Fruit fly (Drosophila melanogaster) whole organism, wandering third instar larva: ENCODE measurements around the gene CG10055.

Experiments
- Abd-B ChIP-seq: fragments of >200 bp; optimal IDR thresholded peaks from 2 replicates; lab custom pipeline; 2017; ENCODE audit warnings: missing biosample characterization, missing genetic modification characterization
- Dfd ChIP-seq: fragments of >200 bp; optimal IDR thresholded peaks from 2 replicates; lab custom pipeline; 2017; ENCODE audit warnings: missing biosample characterization, missing genetic modification characterization
- Dif ChIP-seq: fragments of 200-275, 200-300 bp; sonication (Bioruptor generic); optimal IDR thresholded peaks from 2 replicates; lab custom pipeline; 2018; ENCODE audit warnings: missing biosample characterization, missing genetic modification characterization; ENCODE audit not compliant: partially characterized antibody
- Hr78 ChIP-seq: fragments of >200 bp; optimal IDR thresholded peaks from 2 replicates; lab custom pipeline; 2017; ENCODE audit warnings: missing biosample characterization, missing genetic modification characterization
- Jra ChIP-seq: sonication (Bioruptor generic); optimal IDR thresholded peaks from 2 replicates; lab custom pipeline; 2016; ENCODE audit warnings: missing biosample characterization, missing genetic modification characterization
- Rel ChIP-seq, 2 experiments: fragments of 200-800 bp; sonication (Bioruptor generic) in 1 of 2; optimal IDR thresholded peaks; 2 replicates in 1 of 2; 3 replicates in 1 of 2; lab custom pipeline; 2016 to 2019; ENCODE audit warnings: mild to moderate bottlenecking in 2 of 2, missing biosample characterization in 2 of 2, missing genetic modification characterization in 2 of 2, moderate library complexity in 1 of 2
- br ChIP-seq: fragments of 200-800 bp; sonication (Bioruptor generic); optimal IDR thresholded peaks from 2 replicates; lab custom pipeline; 2016; ENCODE audit warnings: missing biosample characterization, missing genetic modification characterization
- dmrt93B ChIP-seq: fragments of 200-800 bp; sonication (Bioruptor generic); optimal IDR thresholded peaks from 2 replicates; lab custom pipeline; 2018; ENCODE audit warnings: missing biosample characterization, mild to moderate bottlenecking, missing genetic modification characterization
- ey ChIP-seq: fragments of 200-800 bp; sonication (Bioruptor generic); optimal IDR thresholded peaks from 2 replicates; lab custom pipeline; 2016; ENCODE audit warnings: missing biosample characterization, missing genetic modification characterization
- psq ChIP-seq: fragments of 200-800 bp; sonication (Bioruptor generic); optimal IDR thresholded peaks from 3 replicates; lab custom pipeline; 2017; ENCODE audit warnings: missing biosample characterization, mild to moderate bottlenecking, missing genetic modification characterization, moderate library complexity
- rgr ChIP-seq: fragments of 200-800 bp; sonication (Bioruptor generic); optimal IDR thresholded peaks from 3 replicates; lab custom pipeline; 2016; ENCODE audit warnings: missing biosample characterization, mild to moderate bottlenecking, missing genetic modification characterization

- no peak for TF ChIP-seq Abd-B
- no peak for TF ChIP-seq br (GFP tag; lab: Kevin White, UChicago)
- no peak for TF ChIP-seq dmrt93B (GFP tag; lab: Kevin White, UChicago)
- no peak for TF ChIP-seq Dif (GFP tag; lab: Kevin White, UChicago)
- no peak for TF ChIP-seq psq (GFP tag; lab: Kevin White, UChicago)
- no peak for TF ChIP-seq Hr78 (GFP tag; lab: Kevin White, UChicago)
- no peak for TF ChIP-seq ey
- TF ChIP-seq Dfd (GFP tag; lab: Kevin White, UChicago) = no peak
- no peak for TF ChIP-seq Rel (GFP tag; optimal IDR thresholded peaks at IDR 0.05; lab: Kevin White, UChicago)
- no peak for TF ChIP-seq Rel (tag; optimal IDR thresholded peaks at IDR 0.05; lab: Kevin White, UChicago)
- no peak for TF ChIP-seq Jra (GFP tag; lab: Kevin White, UChicago)
- peak; percentile 22 for TF ChIP-seq rgr (GFP tag; lab: Kevin White, UChicago)
These were observed 30.6 kb upstream of the CG10055 start, which contains the start of gene CG14606 for dm6 chr3R:7216924-7217529.
